Fruit fly (Drosophila melanogaster) S2 (cell line): ENCODE measurements around the gene LKRSDH.

Experiments
- CG8478 ChIP-seq: fragments of >200 bp; optimal IDR thresholded peaks from 2 replicates; lab custom pipeline; 2018
- CTCF ChIP-seq, 2 experiments: fragments of >200 bp; optimal IDR thresholded peaks; 2 replicates each; lab custom pipeline; 2018

DNA sequence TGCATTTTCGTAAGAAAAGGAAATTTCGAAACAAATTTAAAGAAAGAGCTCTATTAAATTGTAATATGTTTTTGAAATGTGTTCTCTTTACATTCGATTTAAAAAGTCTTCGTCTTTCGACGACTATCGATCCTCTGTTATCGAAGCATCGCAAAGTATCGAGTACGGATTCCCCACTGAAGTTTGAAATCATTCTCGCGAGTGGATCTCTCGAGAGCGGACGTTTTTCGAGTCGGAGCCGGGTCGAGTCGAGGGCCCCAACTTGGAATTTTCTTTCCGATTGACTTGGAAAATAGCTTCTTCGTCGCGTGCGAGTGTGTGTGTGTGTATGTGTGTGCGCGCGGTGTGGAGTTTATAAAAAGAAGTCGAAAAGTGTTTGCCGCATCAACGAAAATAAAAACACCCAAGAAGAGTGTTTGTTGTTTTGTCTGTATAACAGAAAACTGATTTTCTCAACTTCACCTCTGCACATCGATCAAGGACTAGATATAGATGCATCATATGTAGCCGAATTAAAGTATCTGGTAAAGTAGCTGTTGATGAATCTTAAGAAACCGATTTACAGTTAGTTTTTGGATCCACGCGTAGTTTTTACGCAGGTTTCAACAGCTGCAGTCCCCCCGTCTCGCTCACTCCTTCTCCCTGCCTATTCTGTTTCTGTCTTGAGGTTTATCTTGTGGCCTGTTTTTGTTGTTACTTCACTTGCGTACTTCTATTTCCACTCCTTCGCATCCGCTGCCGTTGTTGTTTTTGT, 15.7 kb upstream of the LKRSDH start, which contains the start of gene LanB1:
- TF ChIP-seq CTCF (optimal IDR thresholded peaks at IDR 0.05; lab: Kevin White, UChicago) (no peak), CG8478 (lab: Kevin White, UChicago) (no peak)
